Fruit fly (Drosophila melanogaster) whole organism, wandering third instar larva: ENCODE results near the gene CG43725.

Source experiments
- pan ChIP-seq: fragments of >200 bp; optimal IDR thresholded peaks from 2 replicates; lab custom pipeline; 2017
- psq ChIP-seq: fragments of 200-800 bp; sonication (Bioruptor generic); optimal IDR thresholded peaks from 3 replicates; lab custom pipeline; 2017; ENCODE audit warnings: missing biosample characterization, mild to moderate bottlenecking, missing genetic modification characterization, moderate library complexity

DNA sequence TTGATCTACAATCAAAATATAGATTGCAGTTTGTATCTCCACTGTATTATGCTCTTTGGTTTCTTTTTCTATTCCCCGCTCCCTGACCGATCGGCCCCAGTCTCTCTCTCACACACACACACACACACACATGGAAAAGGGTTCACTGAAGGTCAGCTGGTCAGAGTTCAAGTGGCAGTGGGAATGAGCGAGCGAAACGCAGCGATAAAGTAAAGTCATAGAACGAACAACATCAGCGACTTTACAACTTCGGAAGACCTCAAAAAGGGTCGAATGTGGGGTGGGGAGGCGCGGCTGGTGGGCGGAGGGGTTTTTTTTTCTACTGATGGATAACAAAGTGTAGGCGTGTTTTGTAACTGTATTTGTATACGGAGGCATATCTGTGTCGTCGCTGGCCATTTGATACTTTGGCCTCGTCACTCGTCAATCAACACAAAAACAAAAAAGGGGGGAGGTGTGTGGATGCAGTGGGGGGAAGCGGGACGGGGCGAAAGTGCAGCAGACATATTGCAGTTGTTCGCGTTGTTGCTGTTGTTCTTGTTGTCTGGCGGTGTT lies 17.1 kb upstream of the CG43725 start:
- TF ChIP-seq psq (GFP tag; lab: Kevin White, UChicago) = no peak
- no peak for TF ChIP-seq pan (lab: Kevin White, UChicago)
